Worm (Caenorhabditis elegans): ENCODE data around the gene Y43F8C.3.

The Y43F8C.3 gene

ce11 chrV:19630569-19630968 lies 8.1 kb upstream of the Y43F8C.3 start:
- no peak for TF ChIP-seq ham-2 (GFP tag; optimal IDR thresholded peaks at IDR 0.05)
- peak; percentile 22 for TF ChIP-seq mls-2 (tag; optimal IDR thresholded peaks at IDR 0.05)

- TF ChIP-seq drap-1 (GFP tag; optimal IDR thresholded peaks at IDR 0.05): peak; percentile 67
- no peak for TF ChIP-seq elt-1 (tag; optimal IDR thresholded peaks at IDR 0.05; ENCODE audit: borderline replicate concordance, insufficient read depth)
Measured at ce11 chrV:19629973-19630372, 7.5 kb upstream of the Y43F8C.3 start.

- TF ChIP-seq mab-5 (tag; optimal IDR thresholded peaks at IDR 0.05) (no peak), zip-8 (tag; optimal IDR thresholded peaks at IDR 0.05) (no peak), unc-62 (GFP tag; optimal IDR thresholded peaks at IDR 0.05) (no peak), sem-2 (GFP tag; optimal IDR thresholded peaks at IDR 0.05) (no peak), tbx-8 (GFP tag; optimal IDR thresholded peaks at IDR 0.05) (no peak), flh-1 (GFP tag; optimal IDR thresholded peaks at IDR 0.05) (no peak), lsy-2 (tag; optimal IDR thresholded peaks at IDR 0.05) (no peak), ham-2 (GFP tag; optimal IDR thresholded peaks at IDR 0.05) (no peak), nhr-76 (tag; optimal IDR thresholded peaks at IDR 0.05) (no peak), nhr-237 (tag; optimal IDR thresholded peaks at IDR 0.05) (no peak), ztf-11 (tag; optimal IDR thresholded peaks at IDR 0.05) (no peak), elt-3 (tag; optimal IDR thresholded peaks at IDR 0.05) (no peak), pha-4 (tag; optimal IDR thresholded peaks at IDR 0.05) (no peak), elt-1 (tag; optimal IDR thresholded peaks at IDR 0.05; ENCODE audit: borderline replicate concordance, insufficient read depth) (no peak), ceh-43 (GFP tag; optimal IDR thresholded peaks at IDR 0.05) (no peak), ces-1 (GFP tag; optimal IDR thresholded peaks at IDR 0.05) (no peak), M03D4.4 (tag; optimal IDR thresholded peaks at IDR 0.05) (no peak), sptf-1 (tag; optimal IDR thresholded peaks at IDR 0.05) (no peak)
Measured at ce11 chrV:19629544-19629943, 7.1 kb upstream of the Y43F8C.3 start.

ce11 chrV:19625719-19626118 lies 3.3 kb upstream of the Y43F8C.3 start:
- TF ChIP-seq unc-62 (GFP tag; optimal IDR thresholded peaks at IDR 0.05): no peak
- no peak for TF ChIP-seq drap-1 (GFP tag; optimal IDR thresholded peaks at IDR 0.05)
- no peak for TF ChIP-seq pha-4 (tag; optimal IDR thresholded peaks at IDR 0.05)
- TF ChIP-seq nhr-2 (tag; optimal IDR thresholded peaks at IDR 0.05): no peak
- TF ChIP-seq lin-32 (GFP tag; optimal IDR thresholded peaks at IDR 0.05): no peak
- no peak for TF ChIP-seq hlh-1 (tag; optimal IDR thresholded peaks at IDR 0.05)
- no peak for TF ChIP-seq flh-1 (GFP tag; optimal IDR thresholded peaks at IDR 0.05)
- no peak for TF ChIP-seq nhr-28 (tag; optimal IDR thresholded peaks at IDR 0.05)
- no peak for TF ChIP-seq unc-120 (tag; optimal IDR thresholded peaks at IDR 0.05; ENCODE audit: poor library complexity, severe bottlenecking)

- TF ChIP-seq unc-62 (GFP tag; optimal IDR thresholded peaks at IDR 0.05) (no peak), drap-1 (GFP tag; optimal IDR thresholded peaks at IDR 0.05) (no peak)
Measured at ce11 chrV:19624749-19625148, 2.3 kb upstream of the Y43F8C.3 start, which contains the start of gene dyf-19. Gene dyf-19, plus strand, starts transcription at chrV:19625049.

ce11 chrV:19623523-19624312 lies 1.3 kb upstream of the Y43F8C.3 start:
- TF ChIP-seq ceh-39 (tag; optimal IDR thresholded peaks at IDR 0.05): no peak
- peak; percentile 36 for TF ChIP-seq ham-2 (GFP tag; optimal IDR thresholded peaks at IDR 0.05)
- TF ChIP-seq elt-1 (tag; optimal IDR thresholded peaks at IDR 0.05; ENCODE audit: borderline replicate concordance, insufficient read depth): peak; percentile 64
- TF ChIP-seq nhr-28 (tag; optimal IDR thresholded peaks at IDR 0.05): no peak
- no peak for TF ChIP-seq elt-3 (tag; optimal IDR thresholded peaks at IDR 0.05)

ce11 chrV:19620098-19620497 lies 2.3 kb downstream of the Y43F8C.3 start:
- peak; percentile 2 for TF ChIP-seq drap-1 (GFP tag; optimal IDR thresholded peaks at IDR 0.05)
- TF ChIP-seq ztf-11 (tag; optimal IDR thresholded peaks at IDR 0.05): no peak

Measured in whole organism, mixed stage, embryonic.